Fruit fly (Drosophila melanogaster) whole organism, embryonic: ENCODE data around the gene CG43702.
A peak's percentile ranks its signal among the peaks of the same experiment; 100 is the strongest.

Source experiments
- Atf-2 ChIP-seq: fragments of 200-800 bp; sonication (Bioruptor generic); optimal IDR thresholded peaks from 2 replicates; lab custom pipeline; 2016; ENCODE audit warnings: missing biosample characterization, missing genetic modification characterization
- BEAF-32 ChIP-seq: fragments of 200-800 bp; sonication (Bioruptor generic); optimal IDR thresholded peaks from 3 replicates; lab custom pipeline; 2017; ENCODE audit warnings: missing biosample characterization, missing genetic modification characterization, mild to moderate bottlenecking, moderate library complexity, missing genetic modification reagents
- CG12659 ChIP-seq: fragments of 200-800 bp; sonication (Bioruptor generic); optimal IDR thresholded peaks from 3 replicates; lab custom pipeline; 2017; ENCODE audit warnings: mild to moderate bottlenecking, missing biosample characterization, missing genetic modification reagents, missing genetic modification characterization
- CG12769 ChIP-seq: fragments of 200-800 bp; sonication (Bioruptor generic); optimal IDR thresholded peaks from 2 replicates; lab custom pipeline; 2019; ENCODE audit warnings: missing biosample characterization, mild to moderate bottlenecking, missing genetic modification characterization, moderate library complexity
- CG13287 ChIP-seq: fragments of 200-800 bp; sonication (Bioruptor generic); IDR thresholded peaks from 2 replicates; pipeline ENCODE4 v1.3.6; 2022; ENCODE audit warnings: missing biosample characterization, missing genetic modification characterization; ENCODE audit not compliant: partially characterized antibody
- CG15696 ChIP-seq: fragments of 200-800 bp; sonication (Bioruptor generic); optimal IDR thresholded peaks from 2 replicates; lab custom pipeline; 2019; ENCODE audit warnings: missing biosample characterization, mild to moderate bottlenecking, missing genetic modification characterization, moderate library complexity
- CG1602 ChIP-seq: fragments of 200-800 bp; sonication (Bioruptor generic); optimal IDR thresholded peaks from 3 replicates; lab custom pipeline; 2016; ENCODE audit warnings: missing biosample characterization, missing genetic modification characterization
- CG18011 ChIP-seq: fragments of 200-800 bp; sonication (Bioruptor generic); optimal IDR thresholded peaks from 2 replicates; lab custom pipeline; 2017; ENCODE audit warnings: missing biosample characterization, missing genetic modification characterization, mild to moderate bottlenecking, moderate library complexity, missing genotype
- CG18599 ChIP-seq: fragments of 200-800 bp; sonication (Bioruptor generic); optimal IDR thresholded peaks from 3 replicates; lab custom pipeline; 2017; ENCODE audit warnings: missing biosample characterization, missing genetic modification characterization, mild to moderate bottlenecking, moderate library complexity, missing genetic modification reagents
- CG33557 ChIP-seq: fragments of 200-800 bp; sonication (Bioruptor generic); optimal IDR thresholded peaks from 2 replicates; lab custom pipeline; 2019; ENCODE audit warnings: missing biosample characterization, mild to moderate bottlenecking, missing genetic modification characterization, moderate library complexity
- CG34224 ChIP-seq: fragments of 200-800 bp; sonication (Bioruptor generic); IDR thresholded peaks from 3 replicates; pipeline ENCODE4 v1.3.6; 2022; ENCODE audit warnings: missing biosample characterization, missing genetic modification characterization; ENCODE audit not compliant: partially characterized antibody
- CG4328 ChIP-seq: fragments of 200-800 bp; sonication (Bioruptor generic); optimal IDR thresholded peaks from 3 replicates; lab custom pipeline; 2017; ENCODE audit warnings: missing biosample characterization, missing genetic modification reagents, missing genetic modification characterization
- CG4617 ChIP-seq: fragments of 200-800 bp; sonication (Bioruptor generic); optimal IDR thresholded peaks from 3 replicates; lab custom pipeline; 2016; ENCODE audit warnings: missing biosample characterization, missing genetic modification characterization, borderline replicate concordance
- CG7271 ChIP-seq: fragments of 200-800 bp; sonication (Bioruptor generic); optimal IDR thresholded peaks from 2 replicates; lab custom pipeline; 2018; ENCODE audit warnings: missing biosample characterization, mild to moderate bottlenecking, missing genetic modification characterization, moderate library complexity
- CG8478 ChIP-seq: fragments of >200 bp; optimal IDR thresholded peaks from 2 replicates; lab custom pipeline; 2018
- CG9876 ChIP-seq: fragments of 200-800 bp; sonication (Bioruptor generic); optimal IDR thresholded peaks from 2 replicates; lab custom pipeline; 2016; ENCODE audit warnings: missing biosample characterization, missing genetic modification characterization
- CrebB ChIP-seq: fragments of 200-800 bp; sonication (Bioruptor generic); optimal IDR thresholded peaks from 3 replicates; lab custom pipeline; 2018; ENCODE audit warnings: missing biosample characterization, mild to moderate bottlenecking, missing genetic modification characterization
- Dip2 ChIP-seq: fragments of 200-800 bp; sonication (Bioruptor generic); IDR thresholded peaks from 2 replicates; pipeline ENCODE4 v1.3.6; 2022; ENCODE audit warnings: missing biosample characterization, missing genetic modification characterization
- Fer3 ChIP-seq: fragments of 200-800 bp; sonication (Bioruptor generic); optimal IDR thresholded peaks from 2 replicates; lab custom pipeline; 2018; ENCODE audit warnings: missing biosample characterization, mild to moderate bottlenecking, missing genetic modification characterization, moderate library complexity
- HLH4C ChIP-seq: fragments of 200-800 bp; sonication (Bioruptor generic); IDR thresholded peaks from 3 replicates; pipeline ENCODE4 v1.3.6; 2022; ENCODE audit warnings: missing biosample characterization, missing genetic modification characterization; ENCODE audit not compliant: partially characterized antibody
- NC2β ChIP-seq: fragments of 200-800 bp; sonication (Bioruptor generic); optimal IDR thresholded peaks from 2 replicates; lab custom pipeline; 2016; ENCODE audit warnings: missing biosample characterization, missing genetic modification characterization
- Neu2 ChIP-seq: fragments of 200-800 bp; sonication (Bioruptor generic); optimal IDR thresholded peaks from 3 replicates; lab custom pipeline; 2016; ENCODE audit warnings: missing biosample characterization, missing genetic modification characterization, borderline replicate concordance
- Nf-YA ChIP-seq: fragments of 200-800 bp; sonication (Bioruptor generic); IDR thresholded peaks from 2 replicates; pipeline ENCODE4 v1.3.6; 2022; ENCODE audit warnings: missing biosample characterization, missing genetic modification characterization
- Poxn ChIP-seq: fragments of 200-800 bp; sonication (Bioruptor generic); IDR thresholded peaks from 2 replicates; pipeline ENCODE4 v1.3.6; 2022; ENCODE audit warnings: missing biosample characterization, missing genetic modification characterization
- ash1 ChIP-seq: fragments of 200-800 bp; sonication (Bioruptor generic); optimal IDR thresholded peaks from 2 replicates; lab custom pipeline; 2018; ENCODE audit warnings: missing biosample characterization, mild to moderate bottlenecking, missing genetic modification characterization
- chn ChIP-seq: fragments of 200-800 bp; sonication (Bioruptor generic); optimal IDR thresholded peaks from 2 replicates; lab custom pipeline; 2016; ENCODE audit warnings: missing biosample characterization, missing genetic modification characterization
- danr ChIP-seq: fragments of 200-800 bp; sonication (Bioruptor generic); IDR thresholded peaks from 2 replicates; pipeline ENCODE4 v1.3.6; 2022; ENCODE audit warnings: missing biosample characterization, missing genetic modification characterization
- dimm ChIP-seq: fragments of 200-800 bp; sonication (Bioruptor generic); IDR thresholded peaks from 2 replicates; pipeline ENCODE4 v1.3.6; 2022; ENCODE audit warnings: missing biosample characterization, missing genetic modification characterization
- dmrt99B ChIP-seq: fragments of 200-800 bp; sonication (Bioruptor generic); optimal IDR thresholded peaks from 2 replicates; lab custom pipeline; 2018; ENCODE audit warnings: missing biosample characterization, mild to moderate bottlenecking, missing genetic modification characterization, moderate library complexity
- dysf ChIP-seq: fragments of 200-800 bp; sonication (Bioruptor generic); IDR thresholded peaks from 3 replicates; pipeline ENCODE4 v1.3.6; 2022; ENCODE audit warnings: missing biosample characterization, missing genetic modification characterization
- eve ChIP-seq, 2 experiments: fragments of >200 bp; optimal IDR thresholded peaks; 2 replicates each; lab custom pipeline; 2017; ENCODE audit warnings: missing biosample characterization in 2 of 2, missing genetic modification characterization in 2 of 2
- gcm ChIP-seq: fragments of 200-800 bp; sonication (Bioruptor generic); optimal IDR thresholded peaks from 2 replicates; lab custom pipeline; 2019; ENCODE audit warnings: missing biosample characterization, mild to moderate bottlenecking, missing genetic modification characterization, moderate library complexity
- gt ChIP-seq: fragments of 200-800 bp; sonication (Bioruptor generic); IDR thresholded peaks from 2 replicates; pipeline ENCODE4 v1.3.6; 2022; ENCODE audit warnings: missing biosample characterization, missing genetic modification characterization
- h ChIP-seq: fragments of >200 bp; optimal IDR thresholded peaks from 2 replicates; lab custom pipeline; 2017
- inv ChIP-seq: fragments of 200-800 bp; sonication (Bioruptor generic); IDR thresholded peaks from 2 replicates; pipeline ENCODE4 v1.3.6; 2022; ENCODE audit warnings: missing biosample characterization, missing genetic modification characterization; ENCODE audit not compliant: partially characterized antibody
- kay ChIP-seq: fragments of 200-800 bp; sonication (Bioruptor generic); optimal IDR thresholded peaks from 2 replicates; lab custom pipeline; 2016; ENCODE audit warnings: missing biosample characterization, missing genetic modification characterization
- ken ChIP-seq: fragments of 200-800 bp; sonication (Bioruptor generic); IDR thresholded peaks from 3 replicates; pipeline ENCODE4 v1.3.6; 2022; ENCODE audit warnings: missing biosample characterization, missing genetic modification characterization
- kni ChIP-seq: fragments of 200-800 bp; sonication (Bioruptor generic); optimal IDR thresholded peaks from 3 replicates; lab custom pipeline; 2017; ENCODE audit warnings: mild to moderate bottlenecking, missing biosample characterization, missing genetic modification reagents, missing genetic modification characterization
- mam ChIP-seq: fragments of 200-800 bp; sonication (Bioruptor generic); optimal IDR thresholded peaks from 3 replicates; lab custom pipeline; 2016; ENCODE audit warnings: missing biosample characterization, missing genetic modification characterization
- pum ChIP-seq: fragments of 200-800 bp; sonication (Bioruptor generic); optimal IDR thresholded peaks from 2 replicates; lab custom pipeline; 2016; ENCODE audit warnings: missing biosample characterization, missing genetic modification characterization
- ranshi ChIP-seq: fragments of 200-800 bp; sonication (Bioruptor generic); IDR thresholded peaks from 2 replicates; pipeline ENCODE4 v1.3.6; 2022; ENCODE audit warnings: missing biosample characterization, missing genetic modification characterization
- shn ChIP-seq: fragments of 200-800 bp; sonication (Bioruptor generic); optimal IDR thresholded peaks from 3 replicates; lab custom pipeline; 2016; ENCODE audit warnings: missing biosample characterization, missing genetic modification characterization
- stwl ChIP-seq: fragments of 200-800 bp; sonication (Bioruptor generic); optimal IDR thresholded peaks from 3 replicates; lab custom pipeline; 2018; ENCODE audit warnings: missing biosample characterization, mild to moderate bottlenecking, missing genetic modification characterization, moderate library complexity
- tup ChIP-seq: fragments of 200-800 bp; sonication (Bioruptor generic); optimal IDR thresholded peaks from 2 replicates; lab custom pipeline; 2016; ENCODE audit warnings: missing biosample characterization, mild to moderate bottlenecking, missing genetic modification characterization, moderate library complexity
- twi ChIP-seq: fragments of 200-800 bp; optimal IDR thresholded peaks from 2 replicates; lab custom pipeline; 2019; ENCODE audit warnings: missing biosample characterization, mild to moderate bottlenecking, missing genetic modification characterization, moderate library complexity
- tx ChIP-seq: fragments of 200-800 bp; sonication (Bioruptor generic); optimal IDR thresholded peaks from 2 replicates; lab custom pipeline; 2016; ENCODE audit warnings: missing biosample characterization, missing genetic modification characterization
- zen ChIP-seq: fragments of 200-800 bp; sonication (Bioruptor generic); optimal IDR thresholded peaks from 3 replicates; lab custom pipeline; 2018; ENCODE audit warnings: missing biosample characterization, mild to moderate bottlenecking, missing genetic modification characterization, moderate library complexity

Gene CG43702

DNA sequence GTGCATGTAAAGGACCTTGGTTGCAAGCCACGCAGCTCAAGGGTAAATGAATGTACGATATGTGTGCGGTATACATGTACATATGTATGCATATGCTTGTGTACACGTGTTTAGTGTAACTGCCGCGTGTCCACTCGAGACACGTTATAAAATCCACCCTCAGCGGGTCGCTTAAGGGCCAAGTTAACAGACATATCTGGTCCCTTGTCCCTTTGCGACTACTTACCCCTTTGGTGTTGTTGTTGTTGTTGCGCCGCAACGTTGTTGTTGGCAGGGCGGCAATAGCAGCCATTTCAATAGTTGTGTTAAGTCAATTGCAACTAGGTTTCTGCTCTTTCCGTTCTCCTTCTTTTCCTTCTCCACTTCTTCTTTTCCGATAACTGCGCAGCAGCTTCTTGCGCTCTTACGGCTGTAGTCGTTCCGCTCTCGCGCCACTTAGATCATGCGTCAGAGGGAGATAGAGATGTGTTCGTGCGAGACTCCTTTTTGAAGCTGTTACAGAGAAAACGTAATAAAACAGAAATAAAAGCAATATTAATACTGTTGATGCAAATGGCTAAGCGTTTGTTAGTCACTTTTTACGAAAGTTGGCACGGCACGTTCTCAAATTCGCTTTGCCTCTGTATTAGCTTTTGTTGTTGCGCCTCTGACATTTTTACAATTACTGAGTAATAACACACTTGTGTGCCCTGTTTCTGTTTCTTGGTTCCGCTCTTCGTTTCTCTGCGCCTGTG lies 48.2 kb downstream of the CG43702 start (continued):
- no peak for TF ChIP-seq CG18011 (GFP tag; lab: Kevin White, UChicago)

DNA sequence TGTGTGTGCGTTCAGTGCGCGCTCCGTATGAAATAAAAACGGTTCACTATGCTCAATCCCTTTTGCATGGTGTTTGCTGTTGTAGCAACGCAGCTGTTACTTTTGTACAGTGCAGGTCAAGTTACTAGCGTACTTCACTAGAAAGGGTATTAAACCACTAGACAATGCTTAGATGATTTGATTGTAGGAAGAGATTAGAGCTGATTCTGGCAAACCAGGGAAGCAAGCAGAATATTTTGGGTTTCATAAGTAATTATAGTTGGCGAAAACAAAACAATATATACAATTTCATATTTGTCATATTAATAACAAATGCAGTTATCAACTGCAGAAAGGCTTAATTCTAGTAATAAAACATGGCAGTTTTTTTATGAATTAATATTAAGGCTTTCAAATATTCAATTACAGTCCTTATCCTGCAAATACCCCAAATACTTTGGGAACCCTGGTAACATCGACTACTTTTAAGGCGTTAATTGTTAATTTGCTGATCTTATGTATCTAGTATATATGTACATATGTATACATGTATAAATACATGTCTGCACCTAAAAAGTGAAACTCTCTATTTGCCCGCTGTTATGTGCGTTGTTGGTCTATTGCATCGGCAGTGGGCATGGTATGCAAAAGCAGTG lies 48.8 kb downstream of the CG43702 start:
- TF ChIP-seq Poxn (GFP tag; lab: Robert Waterston, UW) (no peak), CG13287 (GFP tag; lab: Robert Waterston, UW) (no peak), chn (GFP tag; lab: Kevin White, UChicago) (peak; percentile 54), Neu2 (no peak), inv (GFP tag; lab: Robert Waterston, UW) (no peak), kni (no peak), stwl (no peak), CG12659 (GFP tag; lab: Kevin White, UChicago) (peak; percentile 19), danr (GFP tag; lab: Robert Waterston, UW) (no peak), Dip2 (GFP tag; lab: Robert Waterston, UW) (no peak), NC2β (GFP tag; lab: Kevin White, UChicago) (no peak), tx (GFP tag; lab: Kevin White, UChicago) (no peak), CG8478 (no peak), gcm (GFP tag; lab: Kevin White, UChicago) (no peak), tup (GFP tag; lab: Kevin White, UChicago) (no peak), ranshi (GFP tag; lab: Robert Waterston, UW) (no peak), kay (GFP tag; lab: Kevin White, UChicago) (no peak), Nf-YA (0 out of 2 replicates have a peak, but pooled peaks have one; percentile 17), mam (GFP tag; lab: Kevin White, UChicago) (peak; percentile 39), twi (no peak), h (lab: Kevin White, UChicago) (no peak), CG7271 (tag; lab: Kevin White, UChicago) (no peak), CG15696 (tag; lab: Kevin White, UChicago) (no peak), pum (peak; percentile 50), CG18599 (GFP tag; lab: Kevin White, UChicago) (no peak), BEAF-32 (GFP tag; lab: Kevin White, UChicago) (no peak), ken (GFP tag; lab: Robert Waterston, UW) (0 out of 3 replicates have a peak, but pooled peaks have one; percentile 38), CG4328 (GFP tag; lab: Kevin White, UChicago) (no peak), ash1 (GFP tag; lab: Kevin White, UChicago) (no peak), CG9876 (GFP tag; lab: Kevin White, UChicago) (no peak), HLH4C (no peak), CG12769 (tag; lab: Kevin White, UChicago) (no peak), Fer3 (tag; lab: Kevin White, UChicago) (peak; percentile 3), CG1602 (peak; percentile 36), dysf (GFP tag; lab: Robert Waterston, UW) (peak; percentile 37; the same call in 1 of the 3 replicates), gt (GFP tag; lab: Robert Waterston, UW) (no peak), CG4617 (GFP tag; lab: Kevin White, UChicago) (no peak), CG33557 (GFP tag; lab: Kevin White, UChicago) (no peak), Atf-2 (GFP tag; lab: Kevin White, UChicago) (no peak), shn (GFP tag; lab: Kevin White, UChicago) (peak; percentile 21), dimm (GFP tag; lab: Robert Waterston, UW) (no peak), dmrt99B (tag; lab: Kevin White, UChicago) (peak; percentile 82), CG34224 (no peak), CrebB (tag; lab: Kevin White, UChicago) (no peak), eve (GFP tag; optimal IDR thresholded peaks at IDR 0.05; lab: Kevin White, UChicago) (no peak), zen (tag; lab: Kevin White, UChicago) (no peak)
